Fruit fly (Drosophila melanogaster): ENCODE results near the gene osi.
A peak's percentile ranks its signal among the peaks of the same experiment; 100 is the strongest.

dm6 chr2L:16910177-16910576 lies 22.4 kb upstream of the osi start, which contains the start of gene ApepP:
- TF ChIP-seq ovo (GFP tag; optimal IDR thresholded peaks at IDR 0.05) (no peak), cic (GFP tag; optimal IDR thresholded peaks at IDR 0.05) (peak; percentile 41), CG5204 (GFP tag; optimal IDR thresholded peaks at IDR 0.05) (no peak)
